Fruit fly (Drosophila melanogaster) whole organism, embryonic: ENCODE results near the gene CG13707.

Experiments used
- Aef1 ChIP-seq: fragments of 200-800 bp; sonication (Bioruptor generic); IDR thresholded peaks from 3 replicates; pipeline ENCODE4 v1.3.6; 2022; ENCODE audit warnings: missing biosample characterization, missing genetic modification characterization
- CG11723 ChIP-seq: fragments of 200-800 bp; sonication (Bioruptor generic); optimal IDR thresholded peaks from 2 replicates; lab custom pipeline; 2017; ENCODE audit warnings: missing biosample characterization, mild to moderate bottlenecking, missing genetic modification characterization
- CG12299 ChIP-seq: fragments of 200-800 bp; sonication (Bioruptor generic); optimal IDR thresholded peaks from 2 replicates; lab custom pipeline; 2018; ENCODE audit warnings: missing biosample characterization, mild to moderate bottlenecking, missing genetic modification characterization
- CG13123 ChIP-seq: fragments of 200-800 bp; sonication (Bioruptor generic); optimal IDR thresholded peaks from 2 replicates; lab custom pipeline; 2016; ENCODE audit warnings: missing biosample characterization, missing genetic modification characterization
- CG17361 ChIP-seq: fragments of 200-800 bp; sonication (Bioruptor generic); IDR thresholded peaks from 3 replicates; pipeline ENCODE4 v1.3.6; 2022; ENCODE audit warnings: missing biosample characterization, missing genetic modification characterization
- CG18764 ChIP-seq: fragments of 200-800 bp; sonication (Bioruptor generic); optimal IDR thresholded peaks from 3 replicates; lab custom pipeline; 2016; ENCODE audit warnings: missing biosample characterization, missing genetic modification characterization
- CG2120 ChIP-seq: fragments of 200-800 bp; sonication (Bioruptor generic); optimal IDR thresholded peaks from 3 replicates; lab custom pipeline; 2016; ENCODE audit warnings: missing biosample characterization, missing genetic modification characterization
- CG2875 ChIP-seq: fragments of 200-800 bp; sonication (Bioruptor generic); optimal IDR thresholded peaks from 2 replicates; lab custom pipeline; 2017; ENCODE audit warnings: missing biosample characterization, mild to moderate bottlenecking, missing genetic modification characterization, missing genetic modification reagents
- CG4282 ChIP-seq: fragments of 200-800 bp; sonication (Bioruptor generic); optimal IDR thresholded peaks from 2 replicates; lab custom pipeline; 2016; ENCODE audit warnings: missing biosample characterization, missing genetic modification characterization
- CG5953 ChIP-seq: fragments of 200-800 bp; sonication (Bioruptor generic); IDR thresholded peaks from 2 replicates; pipeline ENCODE4 v1.3.6; 2022; ENCODE audit warnings: missing biosample characterization, missing genetic modification characterization
- CG6854 ChIP-seq: fragments of 200-800 bp; sonication (Bioruptor generic); optimal IDR thresholded peaks from 3 replicates; lab custom pipeline; 2017; ENCODE audit warnings: missing biosample characterization, mild to moderate bottlenecking, missing genetic modification characterization
- CG7357 ChIP-seq: fragments of 200-800 bp; sonication (Bioruptor generic); IDR thresholded peaks from 3 replicates; pipeline ENCODE4 v1.3.6; 2022; ENCODE audit warnings: missing biosample characterization, missing genetic modification characterization
- CG8765 ChIP-seq: fragments of 200-800 bp; sonication (Bioruptor generic); IDR thresholded peaks from 2 replicates; pipeline ENCODE4 v1.3.6; 2022; ENCODE audit warnings: missing biosample characterization, missing genetic modification characterization
- CG9215 ChIP-seq: fragments of 200-800 bp; sonication (Bioruptor generic); IDR thresholded peaks from 2 replicates; pipeline ENCODE4 v1.3.6; 2022; ENCODE audit warnings: missing biosample characterization, missing genetic modification characterization
- CG9817 ChIP-seq: fragments of 200-800 bp; sonication (Bioruptor generic); optimal IDR thresholded peaks from 2 replicates; lab custom pipeline; 2018; ENCODE audit warnings: missing biosample characterization, mild to moderate bottlenecking, missing genetic modification characterization, moderate library complexity
- CkIIα-i1 ChIP-seq: fragments of 200-800 bp; sonication (Bioruptor generic); IDR thresholded peaks from 2 replicates; pipeline ENCODE4 v1.3.6; 2022; ENCODE audit warnings: missing biosample characterization, missing genetic modification characterization
- Deaf1 ChIP-seq: fragments of 200-800 bp; optimal IDR thresholded peaks from 3 replicates; lab custom pipeline; 2019; ENCODE audit warnings: missing biosample characterization, mild to moderate bottlenecking, missing genetic modification characterization, moderate library complexity
- Doc2 ChIP-seq: fragments of 200-800 bp; sonication (Bioruptor generic); IDR thresholded peaks from 2 replicates; pipeline ENCODE4 v1.3.6; 2022; ENCODE audit warnings: missing biosample characterization, missing genetic modification characterization
- E2f2 ChIP-seq: fragments of 200-800 bp; sonication (Bioruptor generic); IDR thresholded peaks from 2 replicates; pipeline ENCODE4 v1.3.6; 2022; ENCODE audit warnings: missing biosample characterization, missing genetic modification characterization
- Ets97D ChIP-seq: fragments of 200-800 bp; sonication (Bioruptor generic); optimal IDR thresholded peaks from 3 replicates; lab custom pipeline; 2016; ENCODE audit warnings: missing biosample characterization, missing genetic modification characterization
- Hsf ChIP-seq: fragments of 200-800 bp; sonication (Bioruptor generic); optimal IDR thresholded peaks from 3 replicates; lab custom pipeline; 2016; ENCODE audit warnings: missing biosample characterization, missing genetic modification characterization
- Kr ChIP-seq: fragments of 200-800 bp; sonication (Bioruptor generic); optimal IDR thresholded peaks from 2 replicates; lab custom pipeline; 2017; ENCODE audit warnings: missing biosample characterization, mild to moderate bottlenecking, missing genetic modification characterization
- Neu2 ChIP-seq: fragments of 200-800 bp; sonication (Bioruptor generic); optimal IDR thresholded peaks from 3 replicates; lab custom pipeline; 2016; ENCODE audit warnings: missing biosample characterization, missing genetic modification characterization, borderline replicate concordance
- Pdp1 ChIP-seq, 2 experiments: fragments of 200-800 bp; sonication (Bioruptor generic); optimal IDR thresholded peaks; 3 replicates each; lab custom pipeline; 2016; ENCODE audit warnings: missing biosample characterization in 2 of 2, missing genetic modification characterization in 2 of 2, mild to moderate bottlenecking in 1 of 2, moderate library complexity in 1 of 2
- Poxn ChIP-seq: fragments of 200-800 bp; sonication (Bioruptor generic); IDR thresholded peaks from 2 replicates; pipeline ENCODE4 v1.3.6; 2022; ENCODE audit warnings: missing biosample characterization, missing genetic modification characterization
- Scr ChIP-seq: fragments of 200-800 bp; sonication (Bioruptor generic); IDR thresholded peaks from 2 replicates; pipeline ENCODE4 v1.3.6; 2022; ENCODE audit warnings: missing biosample characterization, missing genetic modification characterization; ENCODE audit not compliant: partially characterized antibody
- Six4 ChIP-seq: fragments of 200-800 bp; sonication (Bioruptor generic); optimal IDR thresholded peaks from 2 replicates; lab custom pipeline; 2016; ENCODE audit warnings: missing biosample characterization, missing genetic modification characterization
- Spps ChIP-seq: fragments of 200-800 bp; sonication (Bioruptor generic); optimal IDR thresholded peaks from 2 replicates; lab custom pipeline; 2018; ENCODE audit warnings: missing biosample characterization, mild to moderate bottlenecking, missing genetic modification characterization
- Taf1 ChIP-seq: fragments of 200-800 bp; sonication (Bioruptor generic); IDR thresholded peaks from 2 replicates; pipeline ENCODE4 v1.3.6; 2022; ENCODE audit warnings: missing biosample characterization, missing genetic modification characterization
- Trl ChIP-seq, 3 experiments: fragments of >200 bp in 2 of 3; fragments of 200-800 bp in 1 of 3; sonication (Bioruptor generic) in 1 of 3; optimal IDR thresholded peaks; 2 replicates in 1 of 3; 3 replicates in 2 of 3; lab custom pipeline; 2016 to 2017; ENCODE audit warnings: missing biosample characterization in 1 of 3, missing genetic modification characterization in 1 of 3
- ab ChIP-seq: fragments of 200-800 bp; sonication (Bioruptor generic); optimal IDR thresholded peaks from 2 replicates; lab custom pipeline; 2016; ENCODE audit warnings: missing biosample characterization, missing genetic modification characterization
- bigmax ChIP-seq: fragments of 200-800 bp; sonication (Bioruptor generic); optimal IDR thresholded peaks from 2 replicates; lab custom pipeline; 2018; ENCODE audit warnings: missing biosample characterization, mild to moderate bottlenecking, missing genetic modification characterization
- btn ChIP-seq: fragments of 200-800 bp; sonication (Bioruptor generic); optimal IDR thresholded peaks from 2 replicates; lab custom pipeline; 2016; ENCODE audit warnings: missing biosample characterization, missing genetic modification characterization
- chm ChIP-seq: fragments of 200-800 bp; sonication (Bioruptor generic); IDR thresholded peaks from 2 replicates; pipeline ENCODE4 v1.3.6; 2022; ENCODE audit warnings: missing biosample characterization, missing genetic modification characterization
- gcm2 ChIP-seq: fragments of 200-800 bp; sonication (Bioruptor generic); optimal IDR thresholded peaks from 2 replicates; lab custom pipeline; 2016; ENCODE audit warnings: missing biosample characterization, missing genetic modification characterization
- gem ChIP-seq: fragments of 200-800 bp; sonication (Bioruptor generic); optimal IDR thresholded peaks from 2 replicates; lab custom pipeline; 2019; ENCODE audit warnings: missing biosample characterization, mild to moderate bottlenecking, missing genetic modification characterization, moderate library complexity
- grn ChIP-seq: fragments of 200-800 bp; sonication (Bioruptor generic); optimal IDR thresholded peaks from 3 replicates; lab custom pipeline; 2017; ENCODE audit warnings: missing biosample characterization, missing genetic modification characterization
- gsb ChIP-seq: fragments of 200-800 bp; sonication (Bioruptor generic); IDR thresholded peaks from 2 replicates; pipeline ENCODE4 v1.3.6; 2022; ENCODE audit warnings: missing biosample characterization, missing genetic modification characterization
- gt ChIP-seq: fragments of 200-800 bp; sonication (Bioruptor generic); IDR thresholded peaks from 2 replicates; pipeline ENCODE4 v1.3.6; 2022; ENCODE audit warnings: missing biosample characterization, missing genetic modification characterization
- jumu ChIP-seq: fragments of 200-800 bp; sonication (Bioruptor generic); optimal IDR thresholded peaks from 3 replicates; lab custom pipeline; 2016; ENCODE audit warnings: missing biosample characterization, missing genetic modification characterization
- knrl ChIP-seq: fragments of 200-800 bp; sonication (Bioruptor generic); IDR thresholded peaks from 3 replicates; pipeline ENCODE4 v1.3.6; 2022; ENCODE audit warnings: missing biosample characterization, missing genetic modification characterization; ENCODE audit not compliant: partially characterized antibody
- lmd ChIP-seq: fragments of 200-800 bp; sonication (Bioruptor generic); IDR thresholded peaks from 2 replicates; pipeline ENCODE4 v1.3.6; 2022; ENCODE audit warnings: missing biosample characterization, missing genetic modification characterization
- nom ChIP-seq: fragments of 200-800 bp; sonication (Bioruptor generic); optimal IDR thresholded peaks from 2 replicates; lab custom pipeline; 2017; ENCODE audit warnings: missing biosample characterization, missing genetic modification characterization, mild to moderate bottlenecking, moderate library complexity, missing genetic modification reagents
- pb ChIP-seq: fragments of 200-800 bp; sonication (Bioruptor generic); optimal IDR thresholded peaks from 3 replicates; lab custom pipeline; 2016; ENCODE audit warnings: missing biosample characterization, missing genetic modification characterization
- peb ChIP-seq: fragments of 200-800 bp; sonication (Bioruptor generic); IDR thresholded peaks from 2 replicates; pipeline ENCODE4 v1.3.6; 2022; ENCODE audit warnings: missing biosample characterization, missing genetic modification characterization
- prd ChIP-seq, 3 experiments: fragments of >200 bp in 2 of 3; fragments of 200-800 bp in 1 of 3; sonication (Bioruptor generic) in 1 of 3; optimal IDR thresholded peaks in 2 of 3; IDR thresholded peaks in 1 of 3; 2 replicates in 2 of 3; 3 replicates in 1 of 3; pipeline versions ENCODE4 v1.3.6 to Lab custom; 2017 to 2022; ENCODE audit warnings: missing biosample characterization in 1 of 3, missing genetic modification characterization in 1 of 3
- rib ChIP-seq: fragments of 200-800 bp; sonication (Bioruptor generic); IDR thresholded peaks from 2 replicates; pipeline ENCODE4 v1.3.6; 2022; ENCODE audit warnings: missing biosample characterization, missing genetic modification characterization
- tio ChIP-seq: fragments of 200-800 bp; sonication (Bioruptor generic); optimal IDR thresholded peaks from 2 replicates; lab custom pipeline; 2017; ENCODE audit warnings: missing biosample characterization, missing genetic modification characterization, inconsistent platforms
- trem ChIP-seq: fragments of 200-800 bp; optimal IDR thresholded peaks from 3 replicates; lab custom pipeline; 2019; ENCODE audit warnings: missing biosample characterization, mild to moderate bottlenecking, missing genetic modification characterization, moderate library complexity

The CG13707 gene

DNA sequence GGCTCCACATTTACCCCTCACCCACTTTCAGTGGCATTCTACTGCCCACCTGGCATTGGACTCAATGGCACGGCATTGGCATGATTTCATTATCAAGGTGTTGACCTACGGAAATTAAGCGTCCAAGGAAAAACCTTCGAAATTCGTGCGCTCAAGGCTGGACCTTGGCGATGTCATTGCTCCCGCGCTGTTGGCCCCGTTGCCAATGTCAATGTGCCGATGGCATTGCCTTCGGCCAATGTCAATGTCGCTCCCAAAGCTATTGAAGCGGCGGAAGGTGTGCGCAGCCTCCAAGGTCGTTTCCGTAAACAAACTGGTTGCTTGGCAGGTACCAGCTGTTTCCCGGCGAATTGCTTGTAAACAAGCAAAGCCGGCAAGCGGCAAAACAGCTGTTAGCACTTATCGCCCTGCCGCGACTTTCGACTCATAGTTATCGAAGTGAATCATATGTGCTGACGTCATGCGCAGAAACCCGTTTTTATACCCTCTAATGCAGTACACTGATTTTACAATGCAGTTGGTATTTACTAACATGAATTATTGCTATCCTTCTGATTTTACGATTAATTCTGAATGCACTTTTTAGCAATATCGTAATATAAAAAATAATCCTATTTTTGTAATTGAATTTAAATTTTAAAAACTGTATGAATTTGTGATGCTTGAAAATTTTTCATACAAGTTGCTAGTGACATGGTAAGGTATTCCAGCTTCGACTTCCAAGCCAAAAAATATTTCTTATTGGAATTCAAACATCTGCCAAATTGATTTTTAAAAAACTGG is 15.4 kb downstream of the CG13707 start (continued):
- TF ChIP-seq rib (GFP tag; lab: Robert Waterston, UW) (peak; percentile 95), lmd (GFP tag; lab: Robert Waterston, UW) (peak; percentile 98), CG6854 (GFP tag; lab: Kevin White, UChicago) (peak; percentile 92), CG8765 (GFP tag; lab: Robert Waterston, UW) (peak; percentile 92), peb (GFP tag; lab: Robert Waterston, UW) (peak; percentile 92), pb (GFP tag; lab: Kevin White, UChicago) (peak; percentile 69), bigmax (peak; percentile 49), Pdp1 (GFP tag; optimal IDR thresholded peaks at IDR 0.05; lab: Kevin White, UChicago) (peak in 1 of 2 experiments; percentile 91), Hsf (peak; percentile 96), btn (peak; percentile 75), grn (GFP tag; lab: Kevin White, UChicago) (no peak), CG13123 (GFP tag; lab: Kevin White, UChicago) (no peak), Aef1 (peak; percentile 96), tio (GFP tag; lab: Kevin White, UChicago) (peak; percentile 95), E2f2 (GFP tag; lab: Robert Waterston, UW) (peak; percentile 84), gem (tag; lab: Kevin White, UChicago) (peak; percentile 98), nom (GFP tag; lab: Kevin White, UChicago) (no peak), prd (optimal IDR thresholded peaks at IDR 0.05; lab: Kevin White, UChicago) (no peak), prd (GFP tag; IDR thresholded peaks at IDR 0.05; lab: Robert Waterston, UW) (peak; percentile 98), gsb (GFP tag; lab: Robert Waterston, UW) (peak; percentile 94), CG12299 (tag; lab: Kevin White, UChicago) (peak; percentile 90), CG4282 (GFP tag; lab: Kevin White, UChicago) (peak; percentile 48), CG18764 (GFP tag; lab: Kevin White, UChicago) (peak; percentile 87), CkIIα-i1 (GFP tag; lab: Robert Waterston, UW) (peak; percentile 86), ab (GFP tag; lab: Kevin White, UChicago) (peak; percentile 77), Kr (GFP tag; lab: Kevin White, UChicago) (peak; percentile 87), jumu (GFP tag; lab: Kevin White, UChicago) (peak; percentile 82), Poxn (GFP tag; lab: Robert Waterston, UW) (peak; percentile 87), Six4 (GFP tag; lab: Kevin White, UChicago) (peak; percentile 91), CG11723 (GFP tag; lab: Kevin White, UChicago) (peak; percentile 88), Doc2 (GFP tag; lab: Robert Waterston, UW) (peak; percentile 77), chm (GFP tag; lab: Robert Waterston, UW) (peak; percentile 96), Deaf1 (tag; lab: Kevin White, UChicago) (peak; percentile 79), trem (tag; lab: Kevin White, UChicago) (peak; percentile 87), CG17361 (GFP tag; lab: Robert Waterston, UW) (no peak; the same call in 2 of the 3 replicates), Scr (GFP tag; lab: Robert Waterston, UW) (peak; percentile 58), CG2875 (GFP tag; lab: Kevin White, UChicago) (peak; percentile 90), Ets97D (GFP tag; lab: Kevin White, UChicago) (peak; percentile 66), CG9817 (peak; percentile 92), CG7357 (GFP tag; lab: Robert Waterston, UW) (peak; percentile 92), Taf1 (peak; percentile 92), knrl (GFP tag; lab: Robert Waterston, UW) (peak; percentile 14; the same call in 1 of the 3 replicates), gcm2 (GFP tag; lab: Kevin White, UChicago) (peak; percentile 90), gt (peak; percentile 89), CG5953 (GFP tag; lab: Robert Waterston, UW) (peak; percentile 93), Spps (tag; lab: Kevin White, UChicago) (peak; percentile 76), CG2120 (peak; percentile 97), Neu2 (peak; percentile 67), Trl (optimal IDR thresholded peaks at IDR 0.05; lab: Kevin White, UChicago) (no peak), Trl (GFP tag; optimal IDR thresholded peaks at IDR 0.05; lab: Kevin White, UChicago) (peak; percentile 89), CG9215 (peak; percentile 94)
